Worm (Caenorhabditis elegans) whole organism, dauer: ENCODE data around the gene pmp-4.

Experiments
- unc-62 ChIP-seq: sonication (generic microtip); optimal IDR thresholded peaks from 2 replicates; lab custom pipeline; 2017; ENCODE audit warnings: missing biosample characterization, missing genetic modification reagents, missing genetic modification characterization

The pmp-4 gene

DNA sequence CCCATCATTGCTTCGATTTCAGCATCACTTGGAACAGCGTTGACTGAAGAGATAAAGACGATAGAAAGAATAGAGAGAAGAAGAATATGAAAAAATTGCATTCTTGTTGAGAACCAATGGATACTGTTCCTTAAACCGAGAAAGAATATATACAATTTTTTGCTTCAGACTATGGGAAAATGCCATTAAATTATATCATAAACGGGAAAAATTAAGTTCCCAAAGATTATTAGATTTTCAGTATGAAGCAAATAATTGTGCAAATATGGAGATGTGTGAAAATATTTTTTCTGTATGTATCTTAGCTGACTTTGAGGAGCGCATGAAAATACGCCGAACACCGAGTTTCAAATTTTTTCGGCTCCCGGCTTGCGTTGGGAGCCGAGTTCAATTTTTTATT lies 2.1 kb upstream of the pmp-4 start, which contains the start of gene T02D1.9:
TSS of gene T02D1.9 (minus strand) at position 101 of the 400 bp plus-strand sequence.
- TF ChIP-seq unc-62 (GFP tag; lab: Kevin White, UChicago) = no peak

DNA sequence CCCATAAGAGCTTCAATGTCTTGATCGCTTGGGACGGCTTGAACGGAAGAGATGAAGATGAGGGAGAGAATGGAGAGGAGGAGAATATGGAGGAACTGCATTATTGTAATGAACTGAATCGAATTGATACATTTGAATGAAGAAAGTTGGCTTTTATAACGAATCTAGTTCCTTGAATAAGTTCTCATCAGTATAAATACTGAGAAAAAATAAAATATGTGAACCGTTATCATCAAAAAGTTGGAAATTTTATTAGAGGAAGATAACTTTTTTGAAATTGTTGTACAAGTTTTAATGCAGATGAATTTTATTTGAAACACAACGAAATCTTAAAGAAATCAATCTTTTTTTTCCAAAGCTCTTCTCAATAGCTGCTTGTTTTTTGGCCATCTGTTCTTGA lies 1.6 kb upstream of the pmp-4 start, which contains the start of gene T02D1.7:
TSS of gene T02D1.7 (minus strand) at position 101 of the 400 bp plus-strand sequence.
- no peak for TF ChIP-seq unc-62 (GFP tag; lab: Kevin White, UChicago)

DNA sequence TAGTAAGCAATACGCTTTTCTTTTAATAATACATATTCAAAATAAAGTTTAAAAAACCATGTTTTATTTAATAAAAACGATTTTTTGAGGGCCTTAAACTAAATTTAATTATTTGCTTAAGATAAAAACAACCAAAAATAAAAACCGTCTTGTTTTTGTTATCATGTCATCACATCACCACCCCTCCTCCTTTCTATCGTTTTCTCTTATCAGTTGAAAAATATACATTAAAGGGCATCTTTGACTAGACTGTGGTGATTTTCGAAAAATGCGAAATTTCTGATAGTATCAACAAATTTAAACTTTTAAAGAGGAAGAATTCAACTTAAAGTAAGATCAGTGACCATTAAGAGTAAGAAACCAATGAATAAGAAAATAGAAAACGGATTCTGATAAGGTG lies 689 bp upstream of the pmp-4 start:
- no peak for TF ChIP-seq unc-62 (GFP tag; lab: Kevin White, UChicago)

DNA sequence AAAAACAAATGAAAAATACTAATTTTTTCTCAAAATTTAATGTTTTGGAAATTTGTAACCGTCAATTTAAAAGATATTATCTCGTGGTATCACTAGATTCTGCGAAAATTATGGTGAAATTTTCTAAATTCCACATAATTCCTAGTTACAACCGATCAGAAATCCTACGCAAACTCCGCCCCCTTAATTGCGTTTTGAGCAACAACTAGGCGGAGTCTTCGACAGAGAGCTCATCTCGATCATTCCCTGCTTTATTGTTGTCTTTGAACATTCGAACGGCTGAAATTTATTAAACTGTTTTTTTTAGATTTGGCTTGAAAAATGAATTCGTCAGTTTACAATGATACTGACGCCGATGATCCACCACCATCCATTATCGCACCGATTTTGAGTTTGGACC lies 6.0 kb downstream of the pmp-4 start, which contains the start of gene T02D1.4:
TSS of gene T02D1.4 (plus strand) at position 301 of the 400 bp plus-strand sequence.
- TF ChIP-seq unc-62 (GFP tag; lab: Kevin White, UChicago) = no peak

DNA sequence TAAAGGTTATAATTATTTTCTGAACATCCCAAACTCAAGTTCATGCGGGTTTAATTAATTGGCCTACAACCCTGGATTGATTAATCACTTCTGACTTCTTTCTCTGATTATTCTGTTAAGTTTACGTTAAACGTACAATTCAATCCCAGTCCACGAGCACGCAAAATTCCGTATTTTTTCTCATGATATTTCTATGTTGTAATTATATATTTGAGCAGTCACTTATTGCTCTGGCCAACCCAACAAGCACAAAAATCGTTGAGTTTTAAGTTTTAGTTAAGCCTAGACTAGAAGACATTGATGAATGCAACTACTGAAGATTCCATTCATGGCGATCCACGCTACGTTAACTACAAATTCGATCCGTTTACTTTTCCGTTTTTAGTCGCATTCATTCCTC lies 9.5 kb downstream of the pmp-4 start, which contains the start of gene sru-15:
TSS of gene sru-15 (plus strand) at position 301 of the 400 bp plus-strand sequence.
- no peak for TF ChIP-seq unc-62 (GFP tag; lab: Kevin White, UChicago)

DNA sequence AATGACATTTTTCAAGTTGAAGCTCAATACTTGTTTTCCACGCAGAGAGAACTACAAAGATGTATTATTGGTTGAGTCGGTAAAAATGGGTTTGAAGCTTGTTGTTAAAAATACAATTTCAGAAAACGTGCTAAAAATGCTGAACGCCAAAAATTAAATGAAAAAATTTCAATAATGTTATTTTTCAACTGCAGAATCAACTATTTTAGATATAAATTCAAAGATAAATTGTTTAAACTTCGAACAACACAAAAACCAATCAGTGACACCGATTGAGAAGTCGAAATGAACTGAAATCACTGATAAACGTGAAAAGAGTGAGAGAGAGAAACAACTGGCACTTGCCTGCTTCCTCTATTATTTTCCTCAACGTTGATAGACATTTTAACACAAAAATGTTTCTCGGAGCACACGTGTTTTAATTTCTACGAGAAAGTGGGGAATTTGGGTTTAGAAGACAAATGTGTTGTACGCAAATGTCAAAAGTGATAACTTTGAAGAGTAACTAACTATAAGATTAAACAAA lies 17.9 kb downstream of the pmp-4 start, which contains the start of gene T02D1.8:
TSS of gene T02D1.8 (minus strand) at position 51 of the 526 bp plus-strand sequence.
- no peak for TF ChIP-seq unc-62 (GFP tag; lab: Kevin White, UChicago)

DNA sequence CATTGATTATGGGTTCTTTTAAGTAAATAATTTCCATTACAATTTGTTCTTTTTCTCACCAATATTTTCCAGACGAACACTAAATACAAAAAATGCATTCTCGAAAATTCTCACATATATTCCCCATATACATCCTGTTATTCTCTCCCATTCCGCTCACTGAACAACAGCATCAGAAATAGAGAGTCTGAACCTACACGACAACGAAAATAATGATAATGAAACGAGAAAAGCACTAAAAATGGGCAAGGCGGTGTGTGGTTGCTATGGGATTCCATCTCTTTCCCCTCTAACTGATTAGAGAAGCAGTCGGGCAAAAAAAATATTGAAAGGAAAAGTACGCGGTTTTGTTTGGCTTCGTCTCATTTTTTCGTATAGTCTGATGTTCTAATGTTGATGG lies 22.4 kb downstream of the pmp-4 start, which contains the start of gene C30H6.12:
TSS of gene C30H6.12 (plus strand) at position 301 of the 400 bp plus-strand sequence.
- no peak for TF ChIP-seq unc-62 (GFP tag; lab: Kevin White, UChicago)

DNA sequence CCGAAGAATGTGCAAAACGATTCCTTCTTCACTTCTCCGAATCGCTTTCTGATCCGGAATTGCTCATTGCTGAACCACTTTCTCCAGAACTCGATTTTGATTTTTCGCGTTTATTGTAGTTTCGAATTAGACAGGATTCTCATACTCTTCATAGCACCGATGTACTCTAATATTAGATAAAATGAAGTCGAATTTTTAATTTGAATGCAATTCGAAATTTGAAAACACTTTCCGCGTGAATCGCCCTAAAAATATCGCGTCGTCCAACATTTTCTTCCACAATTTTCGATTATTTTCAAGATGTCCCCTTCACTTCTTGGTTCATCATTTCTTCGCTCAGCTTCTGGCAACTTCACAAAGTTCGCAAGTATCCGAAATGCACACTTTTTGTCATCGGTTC lies 23.4 kb downstream of the pmp-4 start, which contains the start of gene C30H6.8:
TSS of gene C30H6.8 (plus strand) at position 301 of the 400 bp plus-strand sequence.
- no peak for TF ChIP-seq unc-62 (GFP tag; lab: Kevin White, UChicago)

DNA sequence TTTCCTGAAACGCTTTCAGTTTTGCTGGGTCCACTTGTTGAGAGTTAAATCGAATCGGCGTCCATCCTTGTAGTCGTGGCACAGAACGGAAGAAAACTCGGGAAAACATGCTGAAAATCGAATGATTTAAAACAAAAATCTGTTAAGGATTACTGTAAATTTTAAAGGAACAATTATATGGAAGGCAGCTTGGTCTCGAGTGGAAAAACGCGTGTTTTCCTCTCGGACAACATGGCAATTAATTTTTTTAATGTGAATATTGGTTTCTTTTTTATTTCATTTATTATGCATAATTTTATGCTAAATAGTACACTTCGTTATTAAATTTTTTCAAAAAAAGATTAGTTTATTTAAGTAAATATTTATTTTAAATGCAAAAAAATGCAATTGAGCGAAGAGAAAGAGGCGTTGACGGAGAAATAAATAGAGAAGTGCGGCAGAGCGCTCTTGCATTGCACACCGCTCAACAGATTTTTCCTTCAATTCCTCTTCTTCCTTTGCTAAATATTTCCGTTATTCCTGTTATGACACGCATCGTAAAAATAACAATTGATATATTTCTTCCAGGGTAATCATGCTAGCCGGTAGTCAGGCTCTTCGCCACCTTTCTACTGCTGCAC lies 25.3 kb downstream of the pmp-4 start, which contains the start of the genes C30H6.9 and dlat-2:
TSS of gene C30H6.9 (minus strand) at position 110 of the 620 bp plus-strand sequence.
TSS of gene dlat-2 (plus strand) at position 566 of the 620 bp plus-strand sequence.
- TF ChIP-seq unc-62 (GFP tag; lab: Kevin White, UChicago) = no peak

DNA sequence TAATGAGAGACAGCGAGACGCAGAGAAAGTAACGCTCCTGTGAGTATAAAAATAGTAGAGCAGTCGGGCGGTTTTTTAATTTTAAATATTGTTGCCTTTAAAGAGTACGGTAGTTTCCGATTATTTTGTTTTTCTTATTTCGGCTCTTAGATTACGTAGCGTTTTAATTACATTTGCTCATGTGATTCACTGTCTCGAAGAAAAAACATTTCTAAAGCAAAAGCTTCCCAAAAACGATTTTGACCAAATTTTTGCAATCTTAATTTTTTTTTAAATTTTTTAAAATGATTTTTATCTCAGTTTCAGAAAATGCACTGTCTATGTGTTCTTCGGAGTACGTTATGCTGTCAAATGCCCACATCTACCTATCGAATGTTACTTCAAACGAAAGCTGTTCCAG lies 29.3 kb downstream of the pmp-4 start, which contains the start of gene haf-1:
TSS of gene haf-1 (plus strand) at position 301 of the 400 bp plus-strand sequence.
- no peak for TF ChIP-seq unc-62 (GFP tag; lab: Kevin White, UChicago)

DNA sequence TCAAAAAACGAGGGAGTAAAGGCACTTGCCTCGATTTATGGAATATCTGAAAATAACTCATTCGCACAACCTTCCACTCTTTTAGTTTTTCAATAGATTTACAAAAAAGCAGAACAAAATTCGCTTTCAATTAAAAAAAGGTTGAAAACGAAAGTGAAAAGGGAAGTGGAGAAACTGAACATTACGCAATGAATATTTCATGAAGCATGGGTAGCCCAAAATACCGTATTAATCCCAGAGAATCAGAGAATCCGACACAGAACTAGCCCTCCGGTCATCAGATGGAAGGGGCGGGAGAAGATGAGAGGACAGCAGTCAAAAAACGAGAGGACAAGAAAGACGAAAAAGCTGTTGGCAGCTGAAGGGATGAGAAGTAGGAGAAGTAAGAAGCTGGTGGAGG lies 34.0 kb downstream of the pmp-4 start, which contains the start of gene C30H6.5:
TSS of gene C30H6.5 (plus strand) at position 301 of the 400 bp plus-strand sequence.
- TF ChIP-seq unc-62 (GFP tag; lab: Kevin White, UChicago) = no peak

DNA sequence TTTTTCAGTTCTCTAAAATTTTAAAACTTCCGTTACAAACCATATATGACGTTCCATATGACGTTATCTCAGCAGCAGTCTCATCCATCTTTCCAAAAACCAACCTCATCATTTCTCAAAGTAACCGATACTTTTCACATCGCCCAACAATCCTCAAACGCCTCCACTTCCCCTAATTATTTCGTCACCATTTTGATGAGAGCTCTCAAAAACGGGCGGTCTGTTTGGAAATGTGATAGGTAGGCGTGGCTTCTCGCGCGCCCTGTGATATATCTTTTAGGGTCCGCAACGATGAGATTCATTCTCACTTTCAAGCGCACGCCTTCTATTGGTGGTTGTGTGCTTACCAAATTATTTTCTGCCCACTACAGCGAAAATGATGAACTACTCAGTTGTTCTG lies 37.1 kb downstream of the pmp-4 start, which contains the start of gene trh-1:
TSS of gene trh-1 (plus strand) at position 301 of the 400 bp plus-strand sequence.
- TF ChIP-seq unc-62 (GFP tag; lab: Kevin White, UChicago) = no peak

DNA sequence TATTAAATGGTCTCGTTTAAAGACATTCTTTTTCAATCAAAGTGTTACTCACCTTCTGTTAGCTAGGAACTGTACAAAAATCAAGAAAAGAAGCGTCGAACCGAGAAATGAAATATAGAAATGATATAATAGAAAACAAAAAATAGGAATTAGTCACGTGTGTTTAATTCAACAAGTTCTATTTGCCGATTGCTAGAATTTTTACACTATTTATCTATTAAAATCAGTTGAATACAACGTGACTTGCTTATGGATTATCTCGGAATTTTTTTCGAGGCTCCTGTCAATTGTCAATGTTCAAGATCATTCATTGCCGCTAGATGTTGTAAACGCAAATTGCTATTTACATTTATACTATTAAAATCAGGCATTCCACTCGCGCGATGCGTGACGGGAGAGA lies 38.1 kb downstream of the pmp-4 start, which contains the start of gene zipt-17:
TSS of gene zipt-17 (minus strand) at position 101 of the 400 bp plus-strand sequence.
- TF ChIP-seq unc-62 (GFP tag; lab: Kevin White, UChicago) = no peak

DNA sequence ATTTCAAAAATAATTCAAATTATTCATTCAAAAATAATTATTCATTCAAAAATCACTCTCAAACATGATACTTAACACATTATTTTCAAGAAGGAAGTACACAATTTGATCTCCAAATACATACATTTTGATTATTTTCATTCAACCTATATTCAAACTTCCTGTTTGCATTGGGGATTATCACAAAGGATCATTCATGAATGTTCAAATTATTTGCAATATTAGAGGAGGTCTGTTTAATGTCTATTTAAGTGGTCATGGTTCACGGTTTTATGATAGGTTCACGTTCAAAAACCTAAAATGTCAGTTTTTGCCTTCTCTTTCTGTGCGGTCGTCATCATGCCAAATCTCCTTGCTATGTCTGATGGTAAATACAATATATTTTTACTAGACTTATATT lies 44.3 kb downstream of the pmp-4 start, which contains the start of gene clec-202:
TSS of gene clec-202 (plus strand) at position 301 of the 400 bp plus-strand sequence.
- TF ChIP-seq unc-62 (GFP tag; lab: Kevin White, UChicago) = no peak
